Worm (Caenorhabditis elegans): ENCODE measurements around the gene dylt-2.

DNA sequence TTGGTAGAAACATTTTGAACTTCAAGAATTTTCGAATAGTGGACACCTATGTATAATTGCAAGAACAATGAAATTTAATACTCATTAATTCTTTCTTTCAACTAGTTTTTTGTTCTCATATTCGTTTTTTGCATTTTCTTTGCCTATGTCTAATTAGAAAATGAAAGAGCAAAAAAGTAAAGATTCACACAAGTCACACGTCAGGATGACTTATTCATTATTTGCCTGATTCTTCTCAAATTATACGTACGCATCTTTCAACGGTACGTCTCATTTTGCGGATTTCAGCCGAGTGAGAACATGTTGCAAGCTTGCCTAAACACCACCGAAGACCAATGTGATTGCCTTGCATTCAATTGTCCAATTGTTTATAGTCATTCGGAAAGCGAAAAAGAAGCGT is 40.7 kb upstream of the dylt-2 start, which contains the start of gene nmur-1:
- TF ChIP-seq nhr-28 (tag; optimal IDR thresholded peaks at IDR 0.05) (no peak), aha-1 (tag) (no peak), ces-1 (GFP tag; optimal IDR thresholded peaks at IDR 0.05) (no peak), nhr-77 (tag; optimal IDR thresholded peaks at IDR 0.05) (no peak), dve-1 (tag; optimal IDR thresholded peaks at IDR 0.05; ENCODE audit: insufficient read depth) (no peak)

Measured in whole organism, L4 larva.